Fruit fly (Drosophila melanogaster): ENCODE results near the gene CG14626.

- no peak for TF ChIP-seq CG9948 (tag; optimal IDR thresholded peaks at IDR 0.05)
- no peak for TF ChIP-seq CG17806 (tag; optimal IDR thresholded peaks at IDR 0.05)
- TF ChIP-seq CG14655 (GFP tag; optimal IDR thresholded peaks at IDR 0.05), result no peak
- TF ChIP-seq CG12605 (GFP tag; IDR thresholded peaks at IDR 0.05), result no peak
- no peak for TF ChIP-seq CG8159 (tag; optimal IDR thresholded peaks at IDR 0.05)
- TF ChIP-seq CG15710 (tag; optimal IDR thresholded peaks at IDR 0.05), result no peak
- no peak for TF ChIP-seq CG10348 (GFP tag; IDR thresholded peaks at IDR 0.05)
- no peak for TF ChIP-seq rn (GFP tag; IDR thresholded peaks at IDR 0.05)
- no peak for TF ChIP-seq gl (tag; optimal IDR thresholded peaks at IDR 0.05)
- TF ChIP-seq CG32121 (GFP tag; IDR thresholded peaks at IDR 0.05), result no peak
- peak; percentile 16; the same call in 1 of the 3 replicates for TF ChIP-seq CG4496 (GFP tag; IDR thresholded peaks at IDR 0.05)
These were observed 22.6 kb upstream of the CG14626 start, which contains the start of gene eIF4E7 for dm6 chrX:1161913-1162439.

Measured in whole organism, pupa.